Worm (Caenorhabditis elegans) whole organism, L4 larva: ENCODE measurements around the gene pqn-29.

Experiments used
- F10B5.3 ChIP-seq: sonication (generic microtip); optimal IDR thresholded peaks from 2 replicates; lab custom pipeline; 2016; ENCODE audit warnings: mild to moderate bottlenecking, missing genetic modification characterization, missing compliant biosample characterization
- F26F4.8 ChIP-seq: fragments of 200-800 bp; sonication (Bioruptor generic); conservative IDR thresholded peaks from 2 replicates; pipeline ENCODE4 v1.3.6; 2022; ENCODE audit warnings: missing genetic modification characterization, missing compliant biosample characterization
- F37D6.2 ChIP-seq: sonication (generic microtip); optimal IDR thresholded peaks from 2 replicates; lab custom pipeline; 2016; ENCODE audit warnings: mild to moderate bottlenecking, missing genetic modification characterization, missing compliant biosample characterization
- F49E8.2 ChIP-seq: sonication (generic microtip); optimal IDR thresholded peaks from 2 replicates; lab custom pipeline; 2016; ENCODE audit warnings: missing compliant biosample characterization, mild to moderate bottlenecking, missing genetic modification characterization, borderline replicate concordance
- R02D3.7 ChIP-seq: fragments of 150-350 bp; sonication (generic microtip); optimal IDR thresholded peaks from 3 replicates; lab custom pipeline; 2014; ENCODE audit warnings: missing biosample characterization, missing genetic modification characterization
- T26A8.4 ChIP-seq: fragments of 200-800 bp; sonication (Bioruptor generic); IDR thresholded peaks from 2 replicates; pipeline ENCODE4 v1.3.6; 2022; ENCODE audit warnings: missing genetic modification characterization, missing compliant biosample characterization
- Y5F2A.4 ChIP-seq: fragments of 200-800 bp; sonication (Bioruptor generic); optimal IDR thresholded peaks from 2 replicates; lab custom pipeline; 2018; ENCODE audit warnings: mild to moderate bottlenecking, missing genetic modification characterization, missing compliant biosample characterization
- ZK546.5 ChIP-seq, 2 experiments: sonication (generic microtip); optimal IDR thresholded peaks; 2 replicates each; lab custom pipeline; 2017; ENCODE audit warnings: missing biosample characterization in 2 of 2, missing genetic modification characterization in 2 of 2
- aha-1 ChIP-seq: fragments of 150-350 bp; peaks from one replicate; lab custom pipeline; 2014; ENCODE audit warnings: missing biosample characterization, missing genetic modification characterization
- aly-2 ChIP-seq: sonication (generic microtip); optimal IDR thresholded peaks from 2 replicates; lab custom pipeline; 2018; ENCODE audit warnings: missing biosample characterization, missing genetic modification characterization
- ama-1 ChIP-seq: fragments of 150-350 bp; optimal IDR thresholded peaks from 2 replicates; lab custom pipeline; 2014; ENCODE audit warnings: inconsistent platforms, mixed read lengths
- attf-4 ChIP-seq: sonication (generic microtip); optimal IDR thresholded peaks from 3 replicates; lab custom pipeline; 2017; ENCODE audit warnings: missing biosample characterization, missing genetic modification characterization
- ceh-32 ChIP-seq: sonication (generic microtip); optimal IDR thresholded peaks from 2 replicates; lab custom pipeline; 2016; ENCODE audit warnings: mild to moderate bottlenecking, missing genetic modification characterization, missing compliant biosample characterization; ENCODE audit not compliant: poor library complexity
- ceh-62 ChIP-seq: sonication (generic microtip); optimal IDR thresholded peaks from 2 replicates; lab custom pipeline; 2017; ENCODE audit warnings: missing biosample characterization, missing genetic modification characterization
- ces-1 ChIP-seq: fragments of 150-350 bp; sonication (generic microtip); optimal IDR thresholded peaks from 4 replicates; lab custom pipeline; 2014; ENCODE audit warnings: missing biosample characterization, missing genetic modification reagents, missing genetic modification characterization
- cey-2 ChIP-seq: sonication (generic microtip); optimal IDR thresholded peaks from 3 replicates; lab custom pipeline; 2017; ENCODE audit warnings: missing genetic modification characterization, mild to moderate bottlenecking, missing compliant biosample characterization, antibody characterized with exemption, borderline replicate concordance; ENCODE audit not compliant: insufficient read depth
- ctbp-1 ChIP-seq: fragments of 200-800 bp; sonication (Bioruptor generic); IDR thresholded peaks from 2 replicates; pipeline ENCODE4 v1.3.6; 2022; ENCODE audit warnings: missing genetic modification reagents, missing genetic modification characterization, missing compliant biosample characterization
- daf-12 ChIP-seq: fragments of 150-350 bp; optimal IDR thresholded peaks from 2 replicates; lab custom pipeline; 2014; ENCODE audit warnings: missing biosample characterization, missing genetic modification reagents, missing genetic modification characterization
- daf-8 ChIP-seq: fragments of 200-800 bp; sonication (Bioruptor generic); IDR thresholded peaks from 2 replicates; pipeline ENCODE4 v1.3.6; 2022; ENCODE audit warnings: missing genetic modification characterization, missing compliant biosample characterization
- dmd-9 ChIP-seq: fragments of 200-800 bp; sonication (Bioruptor generic); IDR thresholded peaks from 2 replicates; pipeline ENCODE4 v1.3.6; 2022; ENCODE audit warnings: missing genetic modification reagents, missing genetic modification characterization, missing compliant biosample characterization
- duxl-1 ChIP-seq: sonication (generic microtip); optimal IDR thresholded peaks from 2 replicates; lab custom pipeline; 2016; ENCODE audit warnings: mild to moderate bottlenecking, missing genetic modification characterization, moderate library complexity, missing compliant biosample characterization; ENCODE audit not compliant: poor library complexity
- egl-27 ChIP-seq: sonication (generic microtip); optimal IDR thresholded peaks from 3 replicates; lab custom pipeline; 2017; ENCODE audit warnings: missing biosample characterization, missing genetic modification reagents, missing genetic modification characterization
- fkh-10 ChIP-seq: fragments of 150-350 bp; optimal IDR thresholded peaks from 2 replicates; lab custom pipeline; 2014; ENCODE audit warnings: missing biosample characterization, missing genetic modification reagents, missing genetic modification characterization
- gei-8 ChIP-seq: fragments of 200-800 bp; sonication (Bioruptor generic); optimal IDR thresholded peaks from 2 replicates; lab custom pipeline; 2018; ENCODE audit warnings: mild to moderate bottlenecking, missing genetic modification characterization, missing compliant biosample characterization
- hif-1 ChIP-seq, 2 experiments: sonication (generic microtip); optimal IDR thresholded peaks; 2 replicates each; lab custom pipeline; 2016 to 2017; ENCODE audit warnings: missing compliant biosample characterization in 2 of 2, missing genetic modification characterization in 2 of 2, missing genetic modification reagents in 2 of 2, missing genotype in 2 of 2, mild to moderate bottlenecking in 1 of 2
- hlh-11 ChIP-seq: fragments of 200-800 bp; sonication (Bioruptor generic); optimal IDR thresholded peaks from 2 replicates; lab custom pipeline; 2018; ENCODE audit warnings: mild to moderate bottlenecking, missing genetic modification characterization, missing compliant biosample characterization
- hmg-1.1 ChIP-seq: fragments of 200-800 bp; sonication (Bioruptor generic); IDR thresholded peaks from 2 replicates; pipeline ENCODE4 v1.3.6; 2022; ENCODE audit warnings: missing genetic modification reagents, missing genetic modification characterization, missing compliant biosample characterization
- lim-7 ChIP-seq: fragments of 200-800 bp; sonication (Bioruptor generic); IDR thresholded peaks from 2 replicates; pipeline ENCODE4 v1.3.6; 2022; ENCODE audit warnings: missing genetic modification characterization, missing compliant biosample characterization
- lin-13 ChIP-seq: fragments of 150-350 bp; optimal IDR thresholded peaks from 2 replicates; lab custom pipeline; 2014; ENCODE audit warnings: missing biosample characterization, missing genetic modification reagents, missing genetic modification characterization
- lin-29 ChIP-seq: fragments of 200-800 bp; sonication (Bioruptor generic); IDR thresholded peaks from 2 replicates; pipeline ENCODE4 v1.3.6; 2022; ENCODE audit warnings: missing genetic modification reagents, missing genetic modification characterization, missing compliant biosample characterization
- lin-39 ChIP-seq: fragments of 150-350 bp; optimal IDR thresholded peaks from 2 replicates; lab custom pipeline; 2014; ENCODE audit warnings: missing biosample characterization, missing genetic modification reagents, missing genetic modification characterization
- lir-3 ChIP-seq: sonication (generic microtip); optimal IDR thresholded peaks from 2 replicates; lab custom pipeline; 2016; ENCODE audit warnings: mild to moderate bottlenecking, missing genetic modification characterization, missing compliant biosample characterization
- lsy-2 ChIP-seq, 2 experiments: fragments of 150-350 bp in 1 of 2; sonication (generic microtip) in 1 of 2; optimal IDR thresholded peaks; 2 replicates each; lab custom pipeline; 2014 to 2017; ENCODE audit warnings: missing biosample characterization in 2 of 2, missing genetic modification characterization in 2 of 2
- madf-9 ChIP-seq: fragments of 200-800 bp; sonication (Bioruptor generic); conservative IDR thresholded peaks from 2 replicates; pipeline ENCODE4 v1.3.6; 2022; ENCODE audit warnings: missing genetic modification reagents, missing genetic modification characterization, missing compliant biosample characterization
- mdt-29 ChIP-seq: fragments of 200-800 bp; sonication (Bioruptor generic); IDR thresholded peaks from 2 replicates; pipeline ENCODE4 v1.3.6; 2022; ENCODE audit warnings: missing genetic modification reagents, missing genetic modification characterization, missing compliant biosample characterization
- mep-1 ChIP-seq: fragments of 150-350 bp; sonication (generic microtip); optimal IDR thresholded peaks from 3 replicates; lab custom pipeline; 2014; ENCODE audit warnings: missing biosample characterization, missing genetic modification characterization
- mxl-2 ChIP-seq: fragments of 200-800 bp; sonication (Bioruptor generic); conservative IDR thresholded peaks from 2 replicates; pipeline ENCODE4 v1.3.6; 2022; ENCODE audit warnings: missing genetic modification reagents, missing genetic modification characterization, missing compliant biosample characterization
- mxl-3 ChIP-seq: fragments of 200-800 bp; sonication (Bioruptor generic); optimal IDR thresholded peaks from 2 replicates; lab custom pipeline; 2018; ENCODE audit warnings: mild to moderate bottlenecking, missing genetic modification characterization, missing compliant biosample characterization
- nhr-102 ChIP-seq: sonication (generic microtip); optimal IDR thresholded peaks from 2 replicates; lab custom pipeline; 2016; ENCODE audit warnings: mild to moderate bottlenecking, missing genetic modification characterization, moderate library complexity, missing compliant biosample characterization
- nhr-11 ChIP-seq: fragments of 150-350 bp; optimal IDR thresholded peaks from 2 replicates; lab custom pipeline; 2014; ENCODE audit warnings: missing biosample characterization, missing genetic modification characterization
- nhr-111 ChIP-seq: fragments of 200-800 bp; sonication (Bioruptor generic); optimal IDR thresholded peaks from 2 replicates; lab custom pipeline; 2018; ENCODE audit warnings: mild to moderate bottlenecking, missing genetic modification characterization, missing compliant biosample characterization
- nhr-25 ChIP-seq: sonication (generic microtip); optimal IDR thresholded peaks from 2 replicates; lab custom pipeline; 2017; ENCODE audit warnings: missing genetic modification characterization, mild to moderate bottlenecking, missing compliant biosample characterization, antibody characterized with exemption, moderate library complexity, borderline replicate concordance; ENCODE audit not compliant: insufficient read depth
- nhr-6 ChIP-seq: fragments of 150-350 bp; optimal IDR thresholded peaks from 2 replicates; lab custom pipeline; 2014; ENCODE audit warnings: missing biosample characterization, missing genetic modification characterization
- nhr-76 ChIP-seq: fragments of 150-350 bp; optimal IDR thresholded peaks from 2 replicates; lab custom pipeline; 2014; ENCODE audit warnings: missing biosample characterization, missing genetic modification characterization
- rbr-2 ChIP-seq: sonication (generic microtip); optimal IDR thresholded peaks from 2 replicates; lab custom pipeline; 2016; ENCODE audit warnings: missing genotype, missing genetic modification characterization, missing compliant biosample characterization
- saeg-2 ChIP-seq: fragments of 200-800 bp; sonication (Bioruptor generic); IDR thresholded peaks from 2 replicates; pipeline ENCODE4 v1.3.6; 2022; ENCODE audit warnings: missing genetic modification reagents, missing genetic modification characterization, missing compliant biosample characterization
- spr-1 ChIP-seq: sonication (generic microtip); optimal IDR thresholded peaks from 2 replicates; lab custom pipeline; 2016; ENCODE audit warnings: mild to moderate bottlenecking, missing genetic modification characterization, missing compliant biosample characterization
- tag-97 ChIP-seq: fragments of 200-800 bp; sonication (Bioruptor generic); IDR thresholded peaks from 2 replicates; pipeline ENCODE4 v1.3.6; 2022; ENCODE audit warnings: missing genetic modification characterization, missing compliant biosample characterization
- vab-7 ChIP-seq: fragments of 200-800 bp; sonication (Bioruptor generic); IDR thresholded peaks from 2 replicates; pipeline ENCODE4 v1.3.6; 2022; ENCODE audit warnings: missing genetic modification reagents, missing genetic modification characterization, missing compliant biosample characterization
- zag-1 ChIP-seq: fragments of 150-350 bp; optimal IDR thresholded peaks from 2 replicates; lab custom pipeline; 2014; ENCODE audit warnings: missing biosample characterization, missing genetic modification characterization
- zip-11 ChIP-seq: fragments of 200-800 bp; sonication (Bioruptor generic); IDR thresholded peaks from 2 replicates; pipeline ENCODE4 v1.3.6; 2022; ENCODE audit warnings: missing genetic modification characterization, missing compliant biosample characterization
- ztf-11 ChIP-seq: fragments of 150-350 bp; optimal IDR thresholded peaks from 2 replicates; lab custom pipeline; 2014; ENCODE audit warnings: missing biosample characterization, missing genetic modification characterization
- ztf-7 ChIP-seq: fragments of 150-350 bp; optimal IDR thresholded peaks from 2 replicates; lab custom pipeline; 2014; ENCODE audit warnings: missing biosample characterization, missing genetic modification characterization

The pqn-29 gene

DNA sequence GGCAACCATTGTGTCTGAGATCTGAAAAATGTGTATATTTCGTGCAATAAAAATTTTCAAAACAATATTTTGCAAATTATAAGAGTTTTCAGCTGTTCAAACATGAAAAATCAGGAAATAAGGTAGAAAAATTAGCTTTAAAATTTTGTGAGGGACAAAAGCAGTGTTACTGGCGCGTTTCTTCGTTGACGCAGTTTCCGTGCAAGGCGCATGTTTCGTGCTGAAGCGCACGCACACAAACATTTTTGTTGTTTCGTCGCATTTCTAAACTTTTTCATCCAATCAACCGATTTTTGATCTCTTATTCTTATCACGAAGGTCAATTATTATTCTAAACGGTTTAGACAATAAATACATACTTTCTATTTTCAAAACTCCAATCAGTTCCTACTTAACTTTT, 47.1 kb upstream of the pqn-29 start, which contains the start of gene nifk-1 (continued):
- TF ChIP-seq daf-12 (tag; lab: Kevin White, UChicago): no peak
- TF ChIP-seq daf-8 (GFP tag; lab: Robert Waterston, UW): no peak
- peak; percentile 21 for TF ChIP-seq nhr-102
- TF ChIP-seq spr-1 (tag; lab: Kevin White, UChicago): no peak
- TF ChIP-seq F10B5.3 (tag; lab: Kevin White, UChicago): no peak
- TF ChIP-seq ZK546.5 (tag; optimal IDR thresholded peaks at IDR 0.05; lab: Kevin White, UChicago): no peak
- TF ChIP-seq hlh-11 (tag; lab: Kevin White, UChicago): peak; percentile 80
- no peak for TF ChIP-seq duxl-1 (tag; lab: Kevin White, UChicago)
- no peak for TF ChIP-seq lim-7 (GFP tag; lab: Robert Waterston, UW)
- TF ChIP-seq hif-1 (tag; optimal IDR thresholded peaks at IDR 0.05; lab: Kevin White, UChicago): peak; percentile 87 to 99
- TF ChIP-seq gei-8 (GFP tag; lab: Kevin White, UChicago): no peak
- no peak for TF ChIP-seq ceh-62 (tag; lab: Kevin White, UChicago)
- no peak for TF ChIP-seq R02D3.7
- peak; percentile 28 for TF ChIP-seq ztf-7 (tag; lab: Kevin White, UChicago)
- no peak for TF ChIP-seq lir-3 (tag; lab: Kevin White, UChicago)
- no peak for TF ChIP-seq ceh-32
- TF ChIP-seq aha-1 (tag; lab: Kevin White, UChicago): peak; percentile 70
- TF ChIP-seq cey-2 (tag; lab: Kevin White, UChicago): no peak
- TF ChIP-seq nhr-111 (GFP tag; lab: Kevin White, UChicago): no peak
- TF ChIP-seq F37D6.2 (tag; lab: Kevin White, UChicago): no peak
- peak in 1 of 2 experiments; percentile 87 for TF ChIP-seq lsy-2 (tag; optimal IDR thresholded peaks at IDR 0.05; lab: Kevin White, UChicago)
- TF ChIP-seq F26F4.8 (GFP tag; lab: Robert Waterston, UW): no peak
- no peak for TF ChIP-seq zip-11
- TF ChIP-seq egl-27: no peak
- TF ChIP-seq hmg-1.1 (GFP tag; lab: Robert Waterston, UW): peak; percentile 58
- TF ChIP-seq ztf-11 (tag; lab: Kevin White, UChicago): no peak
- TF ChIP-seq lin-39 (tag; lab: Kevin White, UChicago): no peak
- TF ChIP-seq mdt-29: no peak
- no peak for TF ChIP-seq madf-9 (GFP tag; lab: Robert Waterston, UW)
- peak; percentile 19 for TF ChIP-seq lin-13
- TF ChIP-seq nhr-6 (tag; lab: Kevin White, UChicago): no peak
- no peak for TF ChIP-seq F49E8.2
- TF ChIP-seq mxl-3 (GFP tag; lab: Kevin White, UChicago): peak; percentile 62
- TF ChIP-seq zag-1 (tag; lab: Kevin White, UChicago): no peak
- no peak for TF ChIP-seq aly-2 (tag; lab: Kevin White, UChicago)
- TF ChIP-seq nhr-11 (tag; lab: Kevin White, UChicago): peak; percentile 22
- TF ChIP-seq ama-1: no peak
- no peak for TF ChIP-seq attf-4
- TF ChIP-seq rbr-2 (tag; lab: Kevin White, UChicago): peak; percentile 67
- no peak for TF ChIP-seq tag-97
- no peak for TF ChIP-seq mxl-2 (GFP tag; lab: Robert Waterston, UW)
- TF ChIP-seq dmd-9 (GFP tag; lab: Robert Waterston, UW): no peak
- TF ChIP-seq Y5F2A.4 (GFP tag; lab: Kevin White, UChicago): no peak
- TF ChIP-seq vab-7 (GFP tag; lab: Robert Waterston, UW): no peak
- peak; percentile 83 for TF ChIP-seq mep-1
- no peak for TF ChIP-seq ces-1 (GFP tag; lab: Kevin White, UChicago)
- TF ChIP-seq T26A8.4 (GFP tag; lab: Robert Waterston, UW): no peak
- TF ChIP-seq saeg-2 (GFP tag; lab: Robert Waterston, UW): no peak
- no peak for TF ChIP-seq nhr-76 (tag; lab: Kevin White, UChicago)
- TF ChIP-seq ctbp-1 (GFP tag; lab: Robert Waterston, UW): no peak
- TF ChIP-seq lin-29 (GFP tag; lab: Robert Waterston, UW): no peak
- TF ChIP-seq nhr-25 (tag; lab: Kevin White, UChicago): no peak
- TF ChIP-seq fkh-10 (GFP tag; lab: Kevin White, UChicago): no peak
